Fruit fly (Drosophila melanogaster): Measurements from ENCODE around the gene BigH1.

Gene BigH1

DNA sequence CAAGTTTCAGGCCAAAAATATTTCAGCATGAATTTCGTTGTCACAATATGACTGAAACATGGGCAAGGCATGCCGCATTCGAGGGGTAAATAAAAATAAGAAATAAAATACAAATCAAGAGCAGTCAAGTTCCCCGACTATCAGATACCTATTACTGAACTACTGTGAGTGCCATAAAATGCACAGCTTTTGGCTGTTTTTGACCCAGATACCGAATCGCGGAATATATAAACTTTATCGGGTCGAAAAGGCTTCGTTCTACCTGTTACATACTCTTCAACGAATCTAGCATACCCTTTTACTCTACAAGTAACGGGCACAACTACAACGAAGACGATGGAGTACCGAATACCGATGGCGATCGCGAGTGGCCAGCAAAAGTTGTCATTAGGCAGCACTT is 43.6 kb downstream of the BigH1 start (continued):
- TF ChIP-seq CG2202 (tag; optimal IDR thresholded peaks at IDR 0.05) (no peak), scrt (GFP tag; optimal IDR thresholded peaks at IDR 0.05) (no peak), CG8290 (GFP tag; optimal IDR thresholded peaks at IDR 0.05) (no peak), CG8290 (tag; optimal IDR thresholded peaks at IDR 0.05) (peak in 1 of 2 experiments; percentile 73), CG33213 (GFP tag; optimal IDR thresholded peaks at IDR 0.05) (no peak), CG6689 (GFP tag; IDR thresholded peaks at IDR 0.05) (peak; percentile 70), CG4707 (GFP tag; optimal IDR thresholded peaks at IDR 0.05) (no peak), Dref (GFP tag; IDR thresholded peaks at IDR 0.05) (no peak), h (optimal IDR thresholded peaks at IDR 0.05) (no peak), rib (GFP tag; IDR thresholded peaks at IDR 0.05) (peak; percentile 66; the same call in 1 of the 2 replicates), slou (GFP tag; optimal IDR thresholded peaks at IDR 0.05) (no peak), CG34422 (GFP tag; IDR thresholded peaks at IDR 0.05) (peak; percentile 59; the same call in 2 of the 3 replicates), CG3163 (GFP tag; optimal IDR thresholded peaks at IDR 0.05) (no peak), wek (GFP tag; optimal IDR thresholded peaks at IDR 0.05) (no peak), ci (GFP tag; IDR thresholded peaks at IDR 0.05) (peak; percentile 80), Adf1 (GFP tag; IDR thresholded peaks at IDR 0.05) (no peak), CG4617 (GFP tag; optimal IDR thresholded peaks at IDR 0.05; ENCODE audit: borderline replicate concordance) (no peak), Ets97D (GFP tag; optimal IDR thresholded peaks at IDR 0.05) (peak; percentile 8), CG9932 (GFP tag; IDR thresholded peaks at IDR 0.05) (peak; percentile 84), Rx (GFP tag; IDR thresholded peaks at IDR 0.05) (peak; percentile 62), CG7963 (GFP tag; IDR thresholded peaks at IDR 0.05; ENCODE audit: partially characterized antibody) (peak; percentile 62), Max (GFP tag; optimal IDR thresholded peaks at IDR 0.05) (no peak), psq (GFP tag; optimal IDR thresholded peaks at IDR 0.05) (no peak), Trl (optimal IDR thresholded peaks at IDR 0.05) (no peak), Trl (GFP tag; optimal IDR thresholded peaks at IDR 0.05) (peak; percentile 47), Hmr (GFP tag; optimal IDR thresholded peaks at IDR 0.05) (peak; percentile 53), lab (GFP tag; optimal IDR thresholded peaks at IDR 0.05) (peak; percentile 64), D19B (GFP tag; optimal IDR thresholded peaks at IDR 0.05) (peak; percentile 84), CG10565 (GFP tag; optimal IDR thresholded peaks at IDR 0.05) (no peak), org-1 (GFP tag; optimal IDR thresholded peaks at IDR 0.05) (no peak), CG7839 (tag; optimal IDR thresholded peaks at IDR 0.05) (peak; percentile 68), Bdp1 (GFP tag; optimal IDR thresholded peaks at IDR 0.05) (no peak), CG3726 (GFP tag; IDR thresholded peaks at IDR 0.05) (peak; percentile 53; the same call in 1 of the 3 replicates), nmo (GFP tag; optimal IDR thresholded peaks at IDR 0.05) (peak; percentile 34), CG17912 (GFP tag; optimal IDR thresholded peaks at IDR 0.05) (no peak), CG12299 (tag; optimal IDR thresholded peaks at IDR 0.05) (peak; percentile 45), CG10267 (tag; optimal IDR thresholded peaks at IDR 0.05) (no peak), mam (GFP tag; optimal IDR thresholded peaks at IDR 0.05) (peak; percentile 76), CG8944 (GFP tag; optimal IDR thresholded peaks at IDR 0.05) (peak; percentile 32), chinmo (GFP tag; IDR thresholded peaks at IDR 0.05; ENCODE audit: partially characterized antibody) (peak; percentile 77; the same call in 3 of the 4 replicates), gcm (GFP tag; optimal IDR thresholded peaks at IDR 0.05) (no peak), D19A (tag; optimal IDR thresholded peaks at IDR 0.05) (peak; percentile 12), CG13287 (GFP tag; IDR thresholded peaks at IDR 0.05; ENCODE audit: partially characterized antibody) (peak; percentile 29; the same call in 1 of the 2 replicates), CG4424 (GFP tag; optimal IDR thresholded peaks at IDR 0.05) (peak; percentile 18), ase (GFP tag; IDR thresholded peaks at IDR 0.05) (0 out of 3 replicates have a peak, but pooled peaks have one; percentile 61), Sin3A (optimal IDR thresholded peaks at IDR 0.05) (no peak), caup (GFP tag; optimal IDR thresholded peaks at IDR 0.05; ENCODE audit: severe bottlenecking) (peak; percentile 45), HLH54F (GFP tag; optimal IDR thresholded peaks at IDR 0.05) (peak; percentile 71), CG11723 (GFP tag; optimal IDR thresholded peaks at IDR 0.05) (no peak), Stat92E (GFP tag; optimal IDR thresholded peaks at IDR 0.05) (no peak), CG6791 (GFP tag; IDR thresholded peaks at IDR 0.05; ENCODE audit: partially characterized antibody) (peak; percentile 73; the same call in 2 of the 3 replicates), CG12104 (GFP tag; optimal IDR thresholded peaks at IDR 0.05) (no peak)

All from whole organism, embryonic.